Fruit fly (Drosophila melanogaster): ENCODE measurements around the gene mRpL2.

mRpL2 gene

dm6 chr3L:11123088-11123487 lies 2.4 kb downstream of the mRpL2 start, which contains the start of the genes Ufd1 and NaPi-III (continued):
- TF ChIP-seq tx (GFP tag; optimal IDR thresholded peaks at IDR 0.05) (peak; percentile 41), D19A (tag; optimal IDR thresholded peaks at IDR 0.05) (no peak), nmo (GFP tag; optimal IDR thresholded peaks at IDR 0.05) (peak; percentile 74), fd96Cb (tag; optimal IDR thresholded peaks at IDR 0.05) (no peak), HmgD (GFP tag; optimal IDR thresholded peaks at IDR 0.05) (peak; percentile 94), CG9727 (GFP tag; optimal IDR thresholded peaks at IDR 0.05) (no peak), scrt (GFP tag; optimal IDR thresholded peaks at IDR 0.05) (no peak), lab (GFP tag; optimal IDR thresholded peaks at IDR 0.05) (peak; percentile 30), E2f2 (GFP tag; IDR thresholded peaks at IDR 0.05) (peak; percentile 91), Opbp (GFP tag; IDR thresholded peaks at IDR 0.05; ENCODE audit: partially characterized antibody) (peak; percentile 93), Drgx (GFP tag; IDR thresholded peaks at IDR 0.05) (peak; percentile 57), ems (GFP tag; optimal IDR thresholded peaks at IDR 0.05) (peak; percentile 23), H15 (GFP tag; IDR thresholded peaks at IDR 0.05) (no peak), fd3F (GFP tag; optimal IDR thresholded peaks at IDR 0.05) (no peak), CG6272 (GFP tag; IDR thresholded peaks at IDR 0.05) (peak; percentile 27; the same call in 1 of the 2 replicates), tll (GFP tag; optimal IDR thresholded peaks at IDR 0.05) (no peak), CG15514 (GFP tag; optimal IDR thresholded peaks at IDR 0.05) (peak; percentile 80), CG15011 (GFP tag; optimal IDR thresholded peaks at IDR 0.05) (no peak), mam (GFP tag; optimal IDR thresholded peaks at IDR 0.05) (peak; percentile 56), Sox102F (GFP tag; optimal IDR thresholded peaks at IDR 0.05) (peak; percentile 16), Ets97D (GFP tag; optimal IDR thresholded peaks at IDR 0.05) (peak; percentile 92), amos (GFP tag; IDR thresholded peaks at IDR 0.05; ENCODE audit: partially characterized antibody) (peak; percentile 90), bowl (GFP tag; IDR thresholded peaks at IDR 0.05) (no peak), CG9817 (tag; optimal IDR thresholded peaks at IDR 0.05) (peak; percentile 15), CG6254 (GFP tag; optimal IDR thresholded peaks at IDR 0.05) (no peak), Med (GFP tag) (peak; percentile 92), Dek (tag; optimal IDR thresholded peaks at IDR 0.05) (peak; percentile 67), CG10543 (GFP tag; optimal IDR thresholded peaks at IDR 0.05) (no peak), gcm (GFP tag; optimal IDR thresholded peaks at IDR 0.05) (peak; percentile 8), CG31388 (GFP tag; optimal IDR thresholded peaks at IDR 0.05) (no peak), dan (GFP tag; IDR thresholded peaks at IDR 0.05) (no peak), CG17912 (GFP tag; optimal IDR thresholded peaks at IDR 0.05) (no peak), Nf-YA (GFP tag; IDR thresholded peaks at IDR 0.05) (no peak), CG17612 (GFP tag; IDR thresholded peaks at IDR 0.05) (no peak), sob (GFP tag; IDR thresholded peaks at IDR 0.05) (peak; percentile 68), MTF-1 (GFP tag; optimal IDR thresholded peaks at IDR 0.05; ENCODE audit: borderline replicate concordance) (no peak), gt (GFP tag; IDR thresholded peaks at IDR 0.05) (no peak), onecut (GFP tag; IDR thresholded peaks at IDR 0.05) (no peak), pb (GFP tag; optimal IDR thresholded peaks at IDR 0.05) (peak; percentile 10), disco-r (GFP tag; optimal IDR thresholded peaks at IDR 0.05) (no peak), Doc2 (GFP tag; IDR thresholded peaks at IDR 0.05) (no peak), MESR4 (GFP tag; optimal IDR thresholded peaks at IDR 0.05) (peak; percentile 87), CG8765 (GFP tag; IDR thresholded peaks at IDR 0.05) (no peak), CG32532 (GFP tag; IDR thresholded peaks at IDR 0.05) (peak; percentile 75), caup (GFP tag; optimal IDR thresholded peaks at IDR 0.05; ENCODE audit: severe bottlenecking) (peak; percentile 38), corto (GFP tag; optimal IDR thresholded peaks at IDR 0.05) (no peak), CG10979 (tag; optimal IDR thresholded peaks at IDR 0.05) (no peak), sisA (GFP tag; IDR thresholded peaks at IDR 0.05) (peak; percentile 44; the same call in 1 of the 2 replicates), CG43689 (GFP tag; IDR thresholded peaks at IDR 0.05) (no peak), Nf-YC (tag; optimal IDR thresholded peaks at IDR 0.05) (no peak)

All from whole organism, embryonic.